Worm (Caenorhabditis elegans) whole organism, L3 larva: Measurements from ENCODE around the gene mes-1.

Experiments used
- ama-1 ChIP-seq: fragments of 150-350 bp; optimal IDR thresholded peaks from 2 replicates; lab custom pipeline; 2018
- elt-2 ChIP-seq: sonication (generic microtip); optimal IDR thresholded peaks from 2 replicates; lab custom pipeline; 2016; ENCODE audit warnings: missing genetic modification reagents, mild to moderate bottlenecking, missing genetic modification characterization, missing compliant biosample characterization
- elt-3 ChIP-seq, 3 experiments: fragments of 150-350 bp in 1 of 3; sonication (generic microtip) in 2 of 3; optimal IDR thresholded peaks; 2 replicates in 2 of 3; 4 replicates in 1 of 3; lab custom pipeline; 2014 to 2017; ENCODE audit warnings: missing biosample characterization in 3 of 3, missing genetic modification characterization in 3 of 3
- lin-15B ChIP-seq: fragments of 150-350 bp; optimal IDR thresholded peaks from 2 replicates; lab custom pipeline; 2014; ENCODE audit warnings: missing biosample characterization, missing genetic modification characterization
- mdl-1 ChIP-seq: fragments of 150-350 bp; optimal IDR thresholded peaks from 2 replicates; lab custom pipeline; 2014; ENCODE audit warnings: missing biosample characterization, missing genetic modification characterization
- nhr-12 ChIP-seq: fragments of 150-350 bp; optimal IDR thresholded peaks from 2 replicates; lab custom pipeline; 2014; ENCODE audit warnings: missing biosample characterization, missing genetic modification characterization
- nhr-25 ChIP-seq: sonication (generic microtip); optimal IDR thresholded peaks from 2 replicates; lab custom pipeline; 2017; ENCODE audit warnings: missing biosample characterization, missing genetic modification characterization
- nhr-28 ChIP-seq: fragments of 150-350 bp; optimal IDR thresholded peaks from 2 replicates; lab custom pipeline; 2014; ENCODE audit warnings: missing biosample characterization, missing genetic modification characterization
- nhr-76 ChIP-seq: fragments of 150-350 bp; sonication (generic microtip); optimal IDR thresholded peaks from 5 replicates; lab custom pipeline; 2014; ENCODE audit warnings: missing biosample characterization, missing genetic modification characterization
- skn-1 ChIP-seq: fragments of 150-350 bp; optimal IDR thresholded peaks from 2 replicates; lab custom pipeline; 2014; ENCODE audit warnings: missing biosample characterization, missing genetic modification characterization
- unc-62 ChIP-seq: fragments of 150-350 bp; sonication (generic microtip); optimal IDR thresholded peaks from 4 replicates; lab custom pipeline; 2014; ENCODE audit warnings: missing biosample characterization, missing genetic modification reagents, missing genetic modification characterization
- ztf-4 ChIP-seq: fragments of 150-350 bp; optimal IDR thresholded peaks from 2 replicates; lab custom pipeline; 2014; ENCODE audit warnings: missing biosample characterization, missing genetic modification characterization

- no peak for TF ChIP-seq mdl-1 (tag; lab: Kevin White, UChicago)
- TF ChIP-seq nhr-25 (tag; lab: Kevin White, UChicago), result no peak
- no peak for TF ChIP-seq nhr-28
- TF ChIP-seq ztf-4 (tag; lab: Kevin White, UChicago), result no peak
- no peak for TF ChIP-seq elt-2 (tag; lab: Kevin White, UChicago)
- TF ChIP-seq elt-3 (tag; optimal IDR thresholded peaks at IDR 0.05; lab: Kevin White, UChicago), result no peak
- no peak for TF ChIP-seq lin-15B (tag; lab: Kevin White, UChicago)
- no peak for TF ChIP-seq nhr-12 (tag; lab: Kevin White, UChicago)
- TF ChIP-seq nhr-76 (tag; lab: Kevin White, UChicago), result no peak
- no peak for TF ChIP-seq ama-1 (lab: Kevin White, UChicago)
- no peak for TF ChIP-seq skn-1
- TF ChIP-seq unc-62 (GFP tag; lab: Kevin White, UChicago), result no peak
Observed at ce11 chrX:11907263-11907662, 50.0 kb downstream of the mes-1 start, which contains the start of gene Y62H9A.11.
